Worm (Caenorhabditis elegans) whole organism, L4/young adult: ENCODE data around the gene daf-10.
A peak's percentile ranks its signal among the peaks of the same experiment; 100 is the strongest.

Experiments used
- W03F9.2 ChIP-seq: fragments of 150-350 bp; optimal IDR thresholded peaks from 2 replicates; lab custom pipeline; 2014; ENCODE audit warnings: missing biosample characterization, missing genetic modification characterization
- dao-5 ChIP-seq: sonication (generic microtip); optimal IDR thresholded peaks from 2 replicates; lab custom pipeline; 2016; ENCODE audit warnings: missing genotype, missing genetic modification characterization, moderate library complexity, missing compliant biosample characterization
- him-1 ChIP-seq: sonication (generic microtip); optimal IDR thresholded peaks from 2 replicates; lab custom pipeline; 2016; ENCODE audit warnings: missing genotype, missing genetic modification reagents, missing genetic modification characterization, missing compliant biosample characterization

Gene daf-10

ce11 chrIV:9100835-9101234 is 45.2 kb downstream of the daf-10 start:
- TF ChIP-seq him-1 (tag; lab: Kevin White, UChicago): no peak
- TF ChIP-seq dao-5: no peak

ce11 chrIV:9098942-9099341 is 47.1 kb downstream of the daf-10 start, which contains the start of gene gldi-10:
Gene gldi-10, plus strand, starts transcription at chrIV:9099242.
- TF ChIP-seq him-1 (tag; lab: Kevin White, UChicago): no peak

ce11 chrIV:9096160-9096879 is 49.7 kb downstream of the daf-10 start, which contains the start of the genes znf-706 and cpna-3:
Gene znf-706, minus strand, starts transcription at chrIV:9096231.
Gene cpna-3, plus strand, starts transcription at chrIV:9096842.
- TF ChIP-seq him-1 (tag; lab: Kevin White, UChicago) (no peak), W03F9.2 (tag; lab: Kevin White, UChicago) (peak; percentile 52)

- TF ChIP-seq dao-5: no peak
Observed at ce11 chrIV:9095553-9095952, 50.5 kb downstream of the daf-10 start, which contains the start of gene icln-1. Gene icln-1, minus strand, starts transcription at chrIV:9095653.

ce11 chrIV:9094356-9094755 is 51.7 kb downstream of the daf-10 start, which contains the start of gene mrpl-42:
Gene mrpl-42, minus strand, starts transcription at chrIV:9094456.
- TF ChIP-seq him-1 (tag; lab: Kevin White, UChicago) (no peak), dao-5 (no peak), W03F9.2 (tag; lab: Kevin White, UChicago) (no peak)

ce11 chrIV:9093932-9094331 is 52.1 kb downstream of the daf-10 start, which contains the start of gene lpl-1:
Gene lpl-1, minus strand, starts transcription at chrIV:9094032.
- TF ChIP-seq dao-5 (no peak), him-1 (tag; lab: Kevin White, UChicago) (no peak), W03F9.2 (tag; lab: Kevin White, UChicago) (no peak)

ce11 chrIV:9092011-9092410 is 54.0 kb downstream of the daf-10 start:
- TF ChIP-seq dao-5 (no peak), him-1 (tag; lab: Kevin White, UChicago) (peak; percentile 17)

- TF ChIP-seq him-1 (tag; lab: Kevin White, UChicago): no peak
Observed at ce11 chrIV:9090538-9091195, 55.3 kb downstream of the daf-10 start.

- TF ChIP-seq dao-5 (no peak), him-1 (tag; lab: Kevin White, UChicago) (no peak), W03F9.2 (tag; lab: Kevin White, UChicago) (no peak)
Observed at ce11 chrIV:9088294-9088693, 57.7 kb downstream of the daf-10 start, which contains the start of gene msa-1. Gene msa-1, plus strand, starts transcription at chrIV:9088594.
